Fruit fly (Drosophila melanogaster) whole organism, pupa: ENCODE data around the gene CG9691.

Experiments used
- CG10348 ChIP-seq: fragments of 200-800 bp; sonication (Bioruptor generic); IDR thresholded peaks from 2 replicates; pipeline ENCODE4 v1.3.6; 2022; ENCODE audit warnings: missing biosample characterization, missing genetic modification characterization
- CG12605 ChIP-seq: fragments of 200-800 bp; sonication (Bioruptor generic); IDR thresholded peaks from 2 replicates; pipeline ENCODE4 v1.3.6; 2022; ENCODE audit warnings: missing biosample characterization, missing genetic modification characterization
- CG13204 ChIP-seq: fragments of 200-800 bp; sonication (Bioruptor generic); optimal IDR thresholded peaks from 2 replicates; lab custom pipeline; 2018; ENCODE audit warnings: missing biosample characterization, mild to moderate bottlenecking, missing genetic modification characterization, moderate library complexity
- CG14655 ChIP-seq: fragments of 200-800 bp; sonication (Bioruptor generic); optimal IDR thresholded peaks from 3 replicates; lab custom pipeline; 2017; ENCODE audit warnings: mild to moderate bottlenecking, missing biosample characterization, missing genetic modification reagents, missing genetic modification characterization
- CG15710 ChIP-seq: fragments of 200-800 bp; sonication (Bioruptor generic); optimal IDR thresholded peaks from 2 replicates; lab custom pipeline; 2018; ENCODE audit warnings: missing biosample characterization, mild to moderate bottlenecking, missing genetic modification characterization, moderate library complexity
- CG17806 ChIP-seq: fragments of 200-800 bp; sonication (Bioruptor generic); optimal IDR thresholded peaks from 2 replicates; lab custom pipeline; 2018; ENCODE audit warnings: missing biosample characterization, mild to moderate bottlenecking, missing genetic modification characterization, moderate library complexity
- CG32121 ChIP-seq: fragments of 200-800 bp; sonication (Bioruptor generic); IDR thresholded peaks from 2 replicates; pipeline ENCODE4 v1.3.6; 2022; ENCODE audit warnings: missing biosample characterization, missing genetic modification characterization
- CG34367 ChIP-seq: fragments of 200-800 bp; sonication (Bioruptor generic); optimal IDR thresholded peaks from 2 replicates; lab custom pipeline; 2018; ENCODE audit warnings: missing biosample characterization, mild to moderate bottlenecking, missing genetic modification characterization
- CG4496 ChIP-seq: fragments of 200-800 bp; sonication (Bioruptor generic); IDR thresholded peaks from 3 replicates; pipeline ENCODE4 v1.3.6; 2022; ENCODE audit warnings: missing biosample characterization, missing genetic modification characterization
- CG8159 ChIP-seq: fragments of 200-800 bp; sonication (Bioruptor generic); optimal IDR thresholded peaks from 3 replicates; lab custom pipeline; 2018; ENCODE audit warnings: missing biosample characterization, mild to moderate bottlenecking, missing genetic modification characterization, moderate library complexity
- CG8301 ChIP-seq: fragments of 200-800 bp; sonication (Bioruptor generic); optimal IDR thresholded peaks from 2 replicates; lab custom pipeline; 2018; ENCODE audit warnings: missing biosample characterization, mild to moderate bottlenecking, missing genetic modification characterization
- CG9948 ChIP-seq: fragments of 200-800 bp; sonication (Bioruptor generic); optimal IDR thresholded peaks from 2 replicates; lab custom pipeline; 2018; ENCODE audit warnings: missing biosample characterization, mild to moderate bottlenecking, missing genetic modification characterization, moderate library complexity
- D1 ChIP-seq: fragments of 200-800 bp; sonication (Bioruptor generic); optimal IDR thresholded peaks from 2 replicates; lab custom pipeline; 2018; ENCODE audit warnings: missing biosample characterization, mild to moderate bottlenecking, missing genetic modification characterization, moderate library complexity
- EcR ChIP-seq: fragments of 200-800 bp; sonication (Bioruptor generic); optimal IDR thresholded peaks from 3 replicates; lab custom pipeline; 2019; ENCODE audit warnings: missing biosample characterization, missing genetic modification characterization, mild to moderate bottlenecking, moderate library complexity, missing genetic modification reagents
- Ets98B ChIP-seq: fragments of 200-800 bp; sonication (Bioruptor generic); IDR thresholded peaks from 2 replicates; pipeline ENCODE4 v1.3.6; 2022; ENCODE audit warnings: missing biosample characterization, missing genetic modification characterization
- Pif1A ChIP-seq: fragments of 200-800 bp; sonication (Bioruptor generic); optimal IDR thresholded peaks from 3 replicates; lab custom pipeline; 2016; ENCODE audit warnings: missing biosample characterization, missing genetic modification characterization
- Pif1B ChIP-seq: fragments of 200-800 bp; sonication (Bioruptor generic); optimal IDR thresholded peaks from 3 replicates; lab custom pipeline; 2016; ENCODE audit warnings: missing biosample characterization, missing genetic modification characterization
- Snoo ChIP-seq: fragments of 200-800 bp; sonication (Bioruptor generic); optimal IDR thresholded peaks from 3 replicates; lab custom pipeline; 2017; ENCODE audit warnings: missing biosample characterization, mild to moderate bottlenecking, missing genetic modification characterization, inconsistent platforms
- fd96Ca ChIP-seq: fragments of 200-800 bp; sonication (Bioruptor generic); IDR thresholded peaks from 3 replicates; pipeline ENCODE4 v1.3.6; 2022; ENCODE audit warnings: missing biosample characterization, missing genetic modification characterization
- gl ChIP-seq: fragments of 200-800 bp; sonication (Bioruptor generic); optimal IDR thresholded peaks from 2 replicates; lab custom pipeline; 2018; ENCODE audit warnings: missing biosample characterization, mild to moderate bottlenecking, missing genetic modification characterization
- rn ChIP-seq: fragments of 200-800 bp; sonication (Bioruptor generic); IDR thresholded peaks from 2 replicates; pipeline ENCODE4 v1.3.6; 2022; ENCODE audit warnings: missing biosample characterization, missing genetic modification characterization

Gene CG9691

DNA sequence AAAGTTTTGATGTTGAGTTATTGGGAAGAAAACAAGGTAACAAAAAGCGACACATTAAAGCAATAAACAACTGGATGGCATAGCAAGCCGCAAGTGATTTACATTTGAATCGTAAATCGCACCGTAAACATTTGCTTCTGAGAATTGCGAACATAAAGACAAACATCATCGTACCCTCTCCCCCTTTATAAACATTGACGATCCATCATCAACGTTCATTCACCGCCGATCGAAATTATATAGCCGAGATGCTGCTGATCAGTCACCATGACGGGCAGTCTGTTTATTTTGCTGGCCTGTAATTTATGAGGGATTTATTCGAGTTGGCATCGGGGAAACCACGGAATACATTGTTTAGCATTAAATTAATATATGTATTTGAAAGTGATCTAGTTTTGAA lies 1.1 kb downstream of the CG9691 start:
- TF ChIP-seq CG9948 (tag; lab: Kevin White, UChicago) (no peak), EcR (GFP tag; lab: Kevin White, UChicago) (peak; percentile 46)

DNA sequence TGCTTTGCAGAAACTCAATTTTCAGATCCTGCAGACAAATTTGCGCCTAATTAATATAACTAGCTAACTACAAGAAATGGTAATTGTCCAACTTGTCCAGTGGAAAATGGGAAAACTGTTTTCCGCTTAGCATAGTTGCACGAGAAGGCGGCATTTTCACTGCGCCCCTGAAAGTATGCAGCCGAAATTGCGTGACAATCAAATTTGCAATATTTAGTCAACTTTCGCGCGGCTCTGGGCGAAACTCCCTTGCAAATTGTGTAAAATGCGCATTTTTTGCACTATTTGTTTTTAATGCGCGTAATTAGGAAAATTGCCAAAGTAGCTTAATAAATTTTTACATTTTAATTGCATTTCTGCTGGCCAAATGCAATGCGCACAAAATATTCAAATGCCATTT lies 5.4 kb downstream of the CG9691 start:
- TF ChIP-seq Pif1A = no peak
- no peak for TF ChIP-seq CG8159 (tag; lab: Kevin White, UChicago)
- TF ChIP-seq CG34367 (tag; lab: Kevin White, UChicago) = no peak
- TF ChIP-seq CG8301 (tag; lab: Kevin White, UChicago) = no peak

DNA sequence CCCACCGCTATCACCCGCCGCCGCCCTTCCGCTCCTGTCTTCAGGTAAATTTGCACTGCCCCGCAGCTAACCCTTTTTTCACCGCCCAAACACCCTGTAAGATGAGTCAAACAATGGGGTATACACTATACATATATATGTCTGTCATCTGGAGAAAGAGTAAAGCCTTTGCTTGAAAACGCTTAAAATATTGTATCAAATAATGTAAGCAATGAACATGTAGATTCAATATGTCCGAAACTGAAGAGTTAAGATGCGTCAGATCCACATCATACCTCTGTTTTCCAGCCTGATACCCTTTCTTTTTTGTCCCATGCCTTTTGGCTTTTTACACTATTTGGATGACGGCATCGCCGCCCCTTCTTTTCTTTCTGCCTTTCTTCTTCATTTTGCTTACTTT lies 8.6 kb downstream of the CG9691 start:
- TF ChIP-seq Snoo (tag; lab: Kevin White, UChicago) = peak; percentile 50
- 0 out of 3 replicates have a peak, but pooled peaks have one; percentile 44 for TF ChIP-seq fd96Ca (GFP tag; lab: Robert Waterston, UW)
- no peak for TF ChIP-seq D1
- 0 out of 3 replicates have a peak, but pooled peaks have one; percentile 53 for TF ChIP-seq CG4496 (GFP tag; lab: Robert Waterston, UW)
- TF ChIP-seq CG9948 (tag; lab: Kevin White, UChicago) = peak; percentile 15
- TF ChIP-seq CG17806 (tag; lab: Kevin White, UChicago) = peak; percentile 16
- peak; percentile 62 for TF ChIP-seq Pif1A
- TF ChIP-seq CG8159 (tag; lab: Kevin White, UChicago) = no peak
- TF ChIP-seq CG32121 (GFP tag; lab: Robert Waterston, UW) = 0 out of 2 replicates have a peak, but pooled peaks have one; percentile 15
- no peak for TF ChIP-seq EcR (GFP tag; lab: Kevin White, UChicago)
- TF ChIP-seq gl (tag; lab: Kevin White, UChicago) = no peak
- 0 out of 2 replicates have a peak, but pooled peaks have one; percentile 18 for TF ChIP-seq rn
- peak; percentile 11 for TF ChIP-seq CG14655 (GFP tag; lab: Kevin White, UChicago)
- TF ChIP-seq CG10348 = no peak
- TF ChIP-seq Pif1B (GFP tag; lab: Kevin White, UChicago) = peak; percentile 17
- TF ChIP-seq Ets98B (GFP tag; lab: Robert Waterston, UW) = peak; percentile 37; the same call in 1 of the 2 replicates
- TF ChIP-seq CG13204 (GFP tag; lab: Kevin White, UChicago) = no peak
- no peak for TF ChIP-seq CG34367 (tag; lab: Kevin White, UChicago)
- no peak for TF ChIP-seq CG8301 (tag; lab: Kevin White, UChicago)
- no peak for TF ChIP-seq CG12605 (GFP tag; lab: Robert Waterston, UW)
- TF ChIP-seq CG15710 (tag; lab: Kevin White, UChicago) = peak; percentile 14

DNA sequence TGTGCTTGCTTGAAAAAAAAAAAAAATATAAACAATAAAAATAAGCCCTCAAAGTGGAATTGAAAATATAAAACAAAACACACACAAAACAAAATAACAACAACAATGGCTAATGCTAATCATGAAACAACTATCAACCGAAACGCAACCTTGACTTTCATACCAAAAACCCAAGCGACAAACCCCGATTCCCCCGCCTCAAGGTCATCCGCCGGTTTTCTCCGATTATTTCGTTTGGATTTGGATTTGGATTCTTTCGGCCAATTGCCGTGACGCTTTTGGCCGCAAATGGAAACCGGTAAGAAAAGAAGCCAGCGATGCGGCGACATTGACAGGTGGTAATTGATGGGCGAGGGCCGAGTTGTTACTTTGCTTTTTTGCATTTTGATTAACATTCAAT lies 13.4 kb downstream of the CG9691 start:
- TF ChIP-seq EcR (GFP tag; lab: Kevin White, UChicago) = no peak
- TF ChIP-seq CG12605 (GFP tag; lab: Robert Waterston, UW) = no peak
- no peak for TF ChIP-seq Pif1A
- no peak for TF ChIP-seq CG8159 (tag; lab: Kevin White, UChicago)
- TF ChIP-seq CG9948 (tag; lab: Kevin White, UChicago) = no peak
- TF ChIP-seq fd96Ca (GFP tag; lab: Robert Waterston, UW) = no peak
- no peak for TF ChIP-seq CG10348
- TF ChIP-seq CG32121 (GFP tag; lab: Robert Waterston, UW) = no peak
- TF ChIP-seq CG8301 (tag; lab: Kevin White, UChicago) = no peak
- TF ChIP-seq CG15710 (tag; lab: Kevin White, UChicago) = no peak
- no peak for TF ChIP-seq CG17806 (tag; lab: Kevin White, UChicago)
- no peak for TF ChIP-seq CG34367 (tag; lab: Kevin White, UChicago)
- TF ChIP-seq CG4496 (GFP tag; lab: Robert Waterston, UW) = no peak
- no peak for TF ChIP-seq D1
- TF ChIP-seq CG13204 (GFP tag; lab: Kevin White, UChicago) = no peak
- TF ChIP-seq Pif1B (GFP tag; lab: Kevin White, UChicago) = no peak
- no peak for TF ChIP-seq rn
- TF ChIP-seq Ets98B (GFP tag; lab: Robert Waterston, UW) = no peak

DNA sequence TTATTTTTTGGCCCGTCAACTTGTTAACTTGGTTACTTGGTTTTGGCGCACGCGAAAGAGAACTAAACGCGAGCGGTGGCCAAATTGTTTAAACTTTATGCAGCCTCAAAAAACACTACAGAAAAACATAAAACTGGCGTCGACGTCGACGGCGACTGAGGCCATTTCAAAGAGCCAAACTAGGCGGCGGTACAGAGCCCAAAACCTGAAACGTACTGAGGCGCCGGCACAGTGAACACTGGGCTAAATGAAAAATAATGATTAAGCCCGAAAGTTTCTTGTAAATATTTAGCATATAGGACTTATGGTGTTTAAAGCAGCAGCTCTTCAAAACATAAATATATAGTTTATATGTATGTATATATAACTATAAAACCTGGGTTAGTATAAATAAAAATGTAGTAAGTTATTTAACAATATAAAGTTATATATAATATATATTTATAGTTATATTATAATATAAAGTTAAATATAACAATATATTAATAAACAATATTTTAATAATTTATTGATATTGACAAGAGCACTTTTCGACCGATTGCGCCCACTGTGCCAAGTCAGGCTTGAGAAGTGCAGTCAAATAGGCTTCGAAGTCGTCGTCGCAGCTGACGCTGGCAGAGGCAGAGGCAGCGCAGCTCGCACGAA lies 15.4 kb downstream of the CG9691 start, which contains the start of gene CG15249:
CG15249 (minus strand) TSS at position 51 of the 645 bp plus-strand sequence.
- TF ChIP-seq Ets98B (GFP tag; lab: Robert Waterston, UW) (no peak), CG14655 (GFP tag; lab: Kevin White, UChicago) (peak; percentile 76), gl (tag; lab: Kevin White, UChicago) (no peak), Pif1A (peak; percentile 42), CG8301 (tag; lab: Kevin White, UChicago) (peak; percentile 31), D1 (no peak), EcR (GFP tag; lab: Kevin White, UChicago) (no peak), CG12605 (GFP tag; lab: Robert Waterston, UW) (no peak), CG10348 (no peak), CG32121 (GFP tag; lab: Robert Waterston, UW) (0 out of 2 replicates have a peak, but pooled peaks have one; percentile 26), CG9948 (tag; lab: Kevin White, UChicago) (peak; percentile 66), CG13204 (GFP tag; lab: Kevin White, UChicago) (peak; percentile 15), Snoo (tag; lab: Kevin White, UChicago) (no peak), CG4496 (GFP tag; lab: Robert Waterston, UW) (no peak), rn (no peak), Pif1B (GFP tag; lab: Kevin White, UChicago) (peak; percentile 55), CG8159 (tag; lab: Kevin White, UChicago) (peak; percentile 66), CG17806 (tag; lab: Kevin White, UChicago) (peak; percentile 48), CG34367 (tag; lab: Kevin White, UChicago) (peak; percentile 47), fd96Ca (GFP tag; lab: Robert Waterston, UW) (peak; percentile 44; the same call in 1 of the 3 replicates), CG15710 (tag; lab: Kevin White, UChicago) (peak; percentile 65)
